Worm (Caenorhabditis elegans) whole organism, young adult: ENCODE data around the gene srg-11.

ENCODE experiments used
- Y95B8A.8 ChIP-seq: fragments of 200-800 bp; sonication (Bioruptor generic); IDR thresholded peaks from 2 replicates; pipeline ENCODE4 v1.3.6; 2022; ENCODE audit warnings: missing genetic modification reagents, missing genetic modification characterization, missing compliant biosample characterization
- ama-1 ChIP-seq, 3 experiments: fragments of 150-350 bp in 1 of 3; sonication (generic microtip) in 2 of 3; optimal IDR thresholded peaks; 2 replicates each; lab custom pipeline; 2014 to 2018; ENCODE audit warnings: missing biosample characterization in 2 of 3, missing genetic modification characterization in 2 of 3, missing genetic modification reagents in 2 of 3
- attf-5 ChIP-seq: fragments of 200-800 bp; sonication (Bioruptor generic); optimal IDR thresholded peaks from 2 replicates; lab custom pipeline; 2018; ENCODE audit warnings: mild to moderate bottlenecking, missing genetic modification characterization, missing compliant biosample characterization
- him-1 ChIP-seq: sonication (generic microtip); optimal IDR thresholded peaks from 2 replicates; lab custom pipeline; 2016; ENCODE audit warnings: missing genotype, missing genetic modification reagents, missing genetic modification characterization, missing compliant biosample characterization
- nfyb-1 ChIP-seq: fragments of 200-800 bp; sonication (Bioruptor generic); IDR thresholded peaks from 2 replicates; pipeline ENCODE4 v1.3.6; 2022; ENCODE audit warnings: missing genetic modification reagents, missing genetic modification characterization, missing compliant biosample characterization
- nhr-179 ChIP-seq: sonication (generic microtip); optimal IDR thresholded peaks from 2 replicates; lab custom pipeline; 2016; ENCODE audit warnings: mild to moderate bottlenecking, missing genetic modification characterization, missing compliant biosample characterization
- snpc-3.4 ChIP-seq: sonication (generic microtip); optimal IDR thresholded peaks from 2 replicates; lab custom pipeline; 2017; ENCODE audit warnings: missing genetic modification characterization, mild to moderate bottlenecking, missing compliant biosample characterization, antibody characterized with exemption, moderate library complexity, missing genotype, missing genetic modification reagents
- sptf-2 ChIP-seq: fragments of 200-800 bp; sonication (Bioruptor generic); optimal IDR thresholded peaks from 2 replicates; lab custom pipeline; 2018; ENCODE audit warnings: mild to moderate bottlenecking, missing genetic modification characterization, missing compliant biosample characterization
- xnd-1 ChIP-seq: sonication (generic microtip); optimal IDR thresholded peaks from 2 replicates; lab custom pipeline; 2016; ENCODE audit warnings: missing genotype, missing genetic modification reagents, missing genetic modification characterization, missing compliant biosample characterization

DNA sequence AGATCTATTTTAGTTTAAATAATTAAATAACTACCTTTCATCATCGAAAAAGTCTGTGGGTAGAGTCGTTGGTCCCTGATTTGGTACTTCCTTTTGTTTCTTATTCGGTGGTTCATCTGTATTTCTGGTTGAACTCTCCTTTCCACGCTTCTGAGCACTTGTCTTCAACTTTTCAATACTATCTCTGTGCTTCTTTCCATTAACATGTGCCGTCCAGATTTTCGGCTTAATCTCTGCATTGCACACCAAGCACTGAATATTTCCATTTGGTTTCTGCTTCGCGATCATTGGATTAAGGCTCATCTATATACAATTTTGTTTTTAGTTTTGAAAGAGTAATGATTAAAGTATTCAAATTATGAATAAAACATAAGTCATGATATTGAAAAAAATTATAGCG, 20.1 kb downstream of the srg-11 start, which contains the start of gene sel-13:
- TF ChIP-seq him-1 (tag; lab: Kevin White, UChicago) (no peak), sptf-2 (no peak), attf-5 (GFP tag; lab: Kevin White, UChicago) (no peak), ama-1 (optimal IDR thresholded peaks at IDR 0.05; lab: Kevin White, UChicago) (no peak), ama-1 (GFP tag; optimal IDR thresholded peaks at IDR 0.05; lab: Kevin White, UChicago) (no peak), Y95B8A.8 (GFP tag; lab: Robert Waterston, UW) (no peak), nfyb-1 (GFP tag; lab: Robert Waterston, UW) (no peak), snpc-3.4 (tag; lab: Kevin White, UChicago) (no peak), xnd-1 (tag; lab: Kevin White, UChicago) (no peak), nhr-179 (tag; lab: Kevin White, UChicago) (no peak)
